Fruit fly (Drosophila melanogaster) whole organism, embryonic: ENCODE results near the gene CG10702.

Experiments used
- Adf1 ChIP-seq: fragments of 200-800 bp; sonication (Bioruptor generic); IDR thresholded peaks from 2 replicates; pipeline ENCODE4 v1.3.6; 2022; ENCODE audit warnings: missing biosample characterization, missing genetic modification characterization
- Bgb ChIP-seq: fragments of 200-800 bp; sonication (Bioruptor generic); IDR thresholded peaks from 2 replicates; pipeline ENCODE4 v1.3.6; 2022; ENCODE audit warnings: missing biosample characterization, missing genetic modification characterization; ENCODE audit not compliant: partially characterized antibody
- CG11504 ChIP-seq: fragments of 200-800 bp; sonication (Bioruptor generic); optimal IDR thresholded peaks from 3 replicates; lab custom pipeline; 2019; ENCODE audit warnings: missing biosample characterization, mild to moderate bottlenecking, missing genetic modification characterization, moderate library complexity
- CG12155 ChIP-seq: fragments of 200-800 bp; sonication (Bioruptor generic); optimal IDR thresholded peaks from 3 replicates; lab custom pipeline; 2016; ENCODE audit warnings: missing biosample characterization, missing genetic modification characterization
- CG13894 ChIP-seq: fragments of 200-800 bp; sonication (Bioruptor generic); optimal IDR thresholded peaks from 3 replicates; lab custom pipeline; 2018; ENCODE audit warnings: missing biosample characterization, mild to moderate bottlenecking, missing genetic modification characterization, moderate library complexity
- CG17912 ChIP-seq: fragments of 200-800 bp; sonication (Bioruptor generic); optimal IDR thresholded peaks from 2 replicates; lab custom pipeline; 2018; ENCODE audit warnings: missing biosample characterization, mild to moderate bottlenecking, missing genetic modification characterization
- CG18764 ChIP-seq: fragments of 200-800 bp; sonication (Bioruptor generic); optimal IDR thresholded peaks from 3 replicates; lab custom pipeline; 2016; ENCODE audit warnings: missing biosample characterization, missing genetic modification characterization
- CG2199 ChIP-seq: fragments of 200-800 bp; sonication (Bioruptor generic); IDR thresholded peaks from 3 replicates; pipeline ENCODE4 v1.3.6; 2022; ENCODE audit warnings: missing biosample characterization, missing genetic modification characterization
- CG31441 ChIP-seq: fragments of 200-800 bp; sonication (Bioruptor generic); IDR thresholded peaks from 2 replicates; pipeline ENCODE4 v1.3.6; 2022; ENCODE audit warnings: missing biosample characterization, missing genetic modification characterization
- CG32532 ChIP-seq: fragments of 200-800 bp; sonication (Bioruptor generic); IDR thresholded peaks from 2 replicates; pipeline ENCODE4 v1.3.6; 2022; ENCODE audit warnings: missing biosample characterization, missing genetic modification characterization
- CG32772 ChIP-seq: fragments of 200-800 bp; sonication (Bioruptor generic); IDR thresholded peaks from 2 replicates; pipeline ENCODE4 v1.3.6; 2022; ENCODE audit warnings: missing biosample characterization, missing genetic modification characterization
- CG6254 ChIP-seq: fragments of 200-800 bp; sonication (Bioruptor generic); optimal IDR thresholded peaks from 3 replicates; lab custom pipeline; 2017; ENCODE audit warnings: mild to moderate bottlenecking, missing biosample characterization, missing genetic modification reagents, missing genetic modification characterization
- CG6791 ChIP-seq: fragments of 200-800 bp; sonication (Bioruptor generic); IDR thresholded peaks from 3 replicates; pipeline ENCODE4 v1.3.6; 2022; ENCODE audit warnings: missing biosample characterization, missing genetic modification characterization; ENCODE audit not compliant: partially characterized antibody
- CG7786 ChIP-seq: fragments of 200-800 bp; sonication (Bioruptor generic); optimal IDR thresholded peaks from 2 replicates; lab custom pipeline; 2016; ENCODE audit warnings: missing biosample characterization, missing genetic modification characterization
- CG8388 ChIP-seq: fragments of 200-800 bp; sonication (Bioruptor generic); optimal IDR thresholded peaks from 2 replicates; lab custom pipeline; 2019; ENCODE audit warnings: missing biosample characterization, mild to moderate bottlenecking, missing genetic modification characterization, moderate library complexity
- CG8944 ChIP-seq: fragments of 200-800 bp; sonication (Bioruptor generic); optimal IDR thresholded peaks from 3 replicates; lab custom pipeline; 2016; ENCODE audit warnings: missing biosample characterization, missing genetic modification characterization
- CG9727 ChIP-seq: fragments of 200-800 bp; sonication (Bioruptor generic); optimal IDR thresholded peaks from 3 replicates; lab custom pipeline; 2017; ENCODE audit warnings: missing biosample characterization, mild to moderate bottlenecking, missing genetic modification characterization
- CG9932 ChIP-seq: fragments of 200-800 bp; sonication (Bioruptor generic); IDR thresholded peaks from 2 replicates; pipeline ENCODE4 v1.3.6; 2022; ENCODE audit warnings: missing biosample characterization, missing genetic modification characterization
- Deaf1 ChIP-seq: fragments of 200-800 bp; optimal IDR thresholded peaks from 3 replicates; lab custom pipeline; 2019; ENCODE audit warnings: missing biosample characterization, mild to moderate bottlenecking, missing genetic modification characterization, moderate library complexity
- GATAe ChIP-seq: fragments of 200-800 bp; sonication (Bioruptor generic); conservative IDR thresholded peaks from 2 replicates; pipeline ENCODE4 v1.3.6; 2022; ENCODE audit warnings: missing biosample characterization, missing genetic modification characterization
- Hey ChIP-seq: fragments of 200-800 bp; sonication (Bioruptor generic); optimal IDR thresholded peaks from 3 replicates; lab custom pipeline; 2018; ENCODE audit warnings: missing biosample characterization, mild to moderate bottlenecking, missing genetic modification characterization
- Lim3 ChIP-seq: fragments of 200-800 bp; sonication (Bioruptor generic); IDR thresholded peaks from 2 replicates; pipeline ENCODE4 v1.3.6; 2022; ENCODE audit warnings: missing biosample characterization, missing genetic modification characterization
- Med ChIP-seq: fragments of 200-800 bp; sonication (Bioruptor generic); peaks from one replicate; lab custom pipeline; 2016; ENCODE audit warnings: missing biosample characterization, missing genetic modification characterization, mild to moderate bottlenecking, inconsistent platforms, moderate library complexity
- Nf-YC ChIP-seq: fragments of 200-800 bp; optimal IDR thresholded peaks from 3 replicates; lab custom pipeline; 2019; ENCODE audit warnings: missing biosample characterization, mild to moderate bottlenecking, missing genetic modification characterization, moderate library complexity
- abd-A ChIP-seq: fragments of 200-800 bp; sonication (Bioruptor generic); optimal IDR thresholded peaks from 3 replicates; lab custom pipeline; 2019; ENCODE audit warnings: missing biosample characterization, mild to moderate bottlenecking, missing genetic modification characterization, moderate library complexity
- bigmax ChIP-seq: fragments of 200-800 bp; sonication (Bioruptor generic); optimal IDR thresholded peaks from 2 replicates; lab custom pipeline; 2018; ENCODE audit warnings: missing biosample characterization, mild to moderate bottlenecking, missing genetic modification characterization
- bowl ChIP-seq: fragments of 200-800 bp; sonication (Bioruptor generic); IDR thresholded peaks from 2 replicates; pipeline ENCODE4 v1.3.6; 2022; ENCODE audit warnings: missing biosample characterization, missing genetic modification characterization
- chinmo ChIP-seq: fragments of 200-800 bp; sonication (Bioruptor generic); IDR thresholded peaks from 4 replicates; pipeline ENCODE4 v1.3.6; 2022; ENCODE audit warnings: missing biosample characterization, missing genetic modification characterization; ENCODE audit not compliant: partially characterized antibody
- ci ChIP-seq: fragments of 200-800 bp; sonication (Bioruptor generic); IDR thresholded peaks from 3 replicates; pipeline ENCODE4 v1.3.6; 2022; ENCODE audit warnings: missing biosample characterization, missing genetic modification characterization
- da ChIP-seq: fragments of 200-800 bp; sonication (Bioruptor generic); optimal IDR thresholded peaks from 2 replicates; lab custom pipeline; 2016; ENCODE audit warnings: missing biosample characterization, missing genetic modification characterization
- dysf ChIP-seq: fragments of 200-800 bp; sonication (Bioruptor generic); IDR thresholded peaks from 3 replicates; pipeline ENCODE4 v1.3.6; 2022; ENCODE audit warnings: missing biosample characterization, missing genetic modification characterization
- en ChIP-seq: fragments of 200-800 bp; sonication (Bioruptor generic); optimal IDR thresholded peaks from 2 replicates; lab custom pipeline; 2016; ENCODE audit warnings: missing biosample characterization, missing genetic modification characterization
- ewg ChIP-seq: fragments of 200-800 bp; sonication (Bioruptor generic); optimal IDR thresholded peaks from 3 replicates; lab custom pipeline; 2017; ENCODE audit warnings: mild to moderate bottlenecking, missing biosample characterization, missing genetic modification reagents, missing genetic modification characterization
- exex ChIP-seq: fragments of 200-800 bp; sonication (Bioruptor generic); optimal IDR thresholded peaks from 4 replicates; lab custom pipeline; 2018; ENCODE audit warnings: missing biosample characterization, mild to moderate bottlenecking, missing genetic modification characterization, moderate library complexity
- ftz-f1 ChIP-seq: fragments of 200-800 bp; sonication (Bioruptor generic); optimal IDR thresholded peaks from 2 replicates; lab custom pipeline; 2016; ENCODE audit warnings: missing biosample characterization, missing genetic modification characterization
- grn ChIP-seq: fragments of 200-800 bp; sonication (Bioruptor generic); optimal IDR thresholded peaks from 3 replicates; lab custom pipeline; 2017; ENCODE audit warnings: missing biosample characterization, missing genetic modification characterization
- jigr1 ChIP-seq: fragments of 200-800 bp; sonication (Bioruptor generic); IDR thresholded peaks from 3 replicates; pipeline ENCODE4 v1.3.6; 2022; ENCODE audit warnings: missing biosample characterization, missing genetic modification characterization
- lab ChIP-seq: fragments of 200-800 bp; sonication (Bioruptor generic); optimal IDR thresholded peaks from 3 replicates; lab custom pipeline; 2017; ENCODE audit warnings: missing biosample characterization, missing genetic modification characterization, mild to moderate bottlenecking, moderate library complexity, missing genetic modification reagents
- luna ChIP-seq: fragments of 200-800 bp; sonication (Bioruptor generic); optimal IDR thresholded peaks from 2 replicates; lab custom pipeline; 2016; ENCODE audit warnings: missing biosample characterization, missing genetic modification characterization
- onecut ChIP-seq: fragments of 200-800 bp; sonication (Bioruptor generic); IDR thresholded peaks from 2 replicates; pipeline ENCODE4 v1.3.6; 2022; ENCODE audit warnings: missing biosample characterization, missing genetic modification characterization
- phol ChIP-seq: fragments of 200-800 bp; sonication (Bioruptor generic); optimal IDR thresholded peaks from 3 replicates; lab custom pipeline; 2018; ENCODE audit warnings: missing biosample characterization, mild to moderate bottlenecking, missing genetic modification characterization, moderate library complexity
- sd ChIP-seq: fragments of 200-800 bp; sonication (Bioruptor generic); optimal IDR thresholded peaks from 3 replicates; lab custom pipeline; 2018; ENCODE audit warnings: missing biosample characterization, mild to moderate bottlenecking, missing genetic modification characterization, moderate library complexity
- seq ChIP-seq: fragments of 200-800 bp; sonication (Bioruptor generic); IDR thresholded peaks from 2 replicates; pipeline ENCODE4 v1.3.6; 2022; ENCODE audit warnings: missing biosample characterization, missing genetic modification characterization
- sna ChIP-seq: fragments of 200-800 bp; sonication (Bioruptor generic); IDR thresholded peaks from 2 replicates; pipeline ENCODE4 v1.3.6; 2022; ENCODE audit warnings: missing biosample characterization, missing genetic modification characterization; ENCODE audit not compliant: partially characterized antibody
- sug ChIP-seq: fragments of 200-800 bp; optimal IDR thresholded peaks from 2 replicates; lab custom pipeline; 2019; ENCODE audit warnings: missing biosample characterization, mild to moderate bottlenecking, missing genetic modification characterization, moderate library complexity
- vnd ChIP-seq: fragments of 200-800 bp; sonication (Bioruptor generic); IDR thresholded peaks from 3 replicates; pipeline ENCODE4 v1.3.6; 2022; ENCODE audit warnings: missing biosample characterization, missing genetic modification characterization; ENCODE audit not compliant: partially characterized antibody
- z ChIP-seq: fragments of 200-800 bp; sonication (Bioruptor generic); IDR thresholded peaks from 3 replicates; pipeline ENCODE4 v1.3.6; 2022; ENCODE audit warnings: missing biosample characterization, missing genetic modification characterization
- zen2 ChIP-seq: fragments of 200-800 bp; sonication (Bioruptor generic); IDR thresholded peaks from 3 replicates; pipeline ENCODE4 v1.3.6; 2022; ENCODE audit warnings: missing biosample characterization, missing genetic modification characterization; ENCODE audit not compliant: partially characterized antibody
- zfh1 ChIP-seq: fragments of 200-800 bp; sonication (Bioruptor generic); IDR thresholded peaks from 3 replicates; pipeline ENCODE4 v1.3.6; 2022; ENCODE audit warnings: missing biosample characterization, missing genetic modification characterization

CG10702 gene

dm6 chr2L:19108377-19108876, 38.8 kb upstream of the CG10702 start, which contains the start of gene Lim3:
Gene Lim3, minus strand, starts transcription at chr2L:19108427.
- TF ChIP-seq phol (tag; lab: Kevin White, UChicago) (peak; percentile 17), CG8388 (GFP tag; lab: Kevin White, UChicago) (no peak), dysf (GFP tag; lab: Robert Waterston, UW) (no peak), en (GFP tag; lab: Kevin White, UChicago) (no peak), Adf1 (GFP tag; lab: Robert Waterston, UW) (peak; percentile 68), abd-A (peak; percentile 67), onecut (GFP tag; lab: Robert Waterston, UW) (peak; percentile 11; the same call in 1 of the 2 replicates), grn (GFP tag; lab: Kevin White, UChicago) (peak; percentile 12), da (GFP tag; lab: Kevin White, UChicago) (no peak), GATAe (GFP tag; lab: Robert Waterston, UW) (peak; percentile 86), seq (GFP tag; lab: Robert Waterston, UW) (peak; percentile 45; the same call in 1 of the 2 replicates), CG9727 (no peak), CG18764 (no peak), CG17912 (GFP tag; lab: Kevin White, UChicago) (no peak), zfh1 (GFP tag; lab: Robert Waterston, UW) (no peak), CG7786 (GFP tag; lab: Kevin White, UChicago) (no peak), CG2199 (GFP tag; lab: Robert Waterston, UW) (0 out of 3 replicates have a peak, but pooled peaks have one; percentile 41), ci (GFP tag; lab: Robert Waterston, UW) (peak; percentile 66; the same call in 1 of the 3 replicates), Bgb (GFP tag; lab: Robert Waterston, UW) (peak; percentile 25; the same call in 1 of the 2 replicates), ftz-f1 (GFP tag; lab: Kevin White, UChicago) (peak; percentile 3), CG12155 (GFP tag; lab: Kevin White, UChicago) (no peak), CG6254 (GFP tag; lab: Kevin White, UChicago) (peak; percentile 99), CG13894 (tag; lab: Kevin White, UChicago) (peak; percentile 66), luna (GFP tag; lab: Kevin White, UChicago) (no peak), zen2 (GFP tag; lab: Robert Waterston, UW) (peak; percentile 32; the same call in 1 of the 3 replicates), jigr1 (GFP tag; lab: Robert Waterston, UW) (no peak), Hey (tag; lab: Kevin White, UChicago) (peak; percentile 88), sna (GFP tag; lab: Robert Waterston, UW) (no peak), sd (tag; lab: Kevin White, UChicago) (peak; percentile 82), exex (peak; percentile 26), CG32772 (0 out of 2 replicates have a peak, but pooled peaks have one; percentile 19), ewg (peak; percentile 97), CG31441 (GFP tag; lab: Robert Waterston, UW) (no peak), CG8944 (no peak), Deaf1 (tag; lab: Kevin White, UChicago) (peak; percentile 58), bowl (GFP tag; lab: Robert Waterston, UW) (peak; percentile 20; the same call in 1 of the 2 replicates), CG6791 (GFP tag; lab: Robert Waterston, UW) (0 out of 3 replicates have a peak, but pooled peaks have one; percentile 5), chinmo (GFP tag; lab: Robert Waterston, UW) (0 out of 4 replicates have a peak, but pooled peaks have one; percentile 66), Med (GFP tag; lab: Kevin White, UChicago) (peak; percentile 75), bigmax (GFP tag; lab: Kevin White, UChicago) (no peak), Nf-YC (peak; percentile 92), CG32532 (0 out of 2 replicates have a peak, but pooled peaks have one; percentile 14), lab (GFP tag; lab: Kevin White, UChicago) (peak; percentile 34), Lim3 (GFP tag; lab: Robert Waterston, UW) (0 out of 2 replicates have a peak, but pooled peaks have one; percentile 14), z (GFP tag; lab: Robert Waterston, UW) (no peak), sug (peak; percentile 8), CG11504 (tag; lab: Kevin White, UChicago) (peak; percentile 3), CG9932 (GFP tag; lab: Robert Waterston, UW) (peak; percentile 17; the same call in 1 of the 2 replicates), vnd (GFP tag; lab: Robert Waterston, UW) (0 out of 3 replicates have a peak, but pooled peaks have one; percentile 34)
